Worm (Caenorhabditis elegans): ENCODE measurements around the gene ZK402.5.

DNA sequence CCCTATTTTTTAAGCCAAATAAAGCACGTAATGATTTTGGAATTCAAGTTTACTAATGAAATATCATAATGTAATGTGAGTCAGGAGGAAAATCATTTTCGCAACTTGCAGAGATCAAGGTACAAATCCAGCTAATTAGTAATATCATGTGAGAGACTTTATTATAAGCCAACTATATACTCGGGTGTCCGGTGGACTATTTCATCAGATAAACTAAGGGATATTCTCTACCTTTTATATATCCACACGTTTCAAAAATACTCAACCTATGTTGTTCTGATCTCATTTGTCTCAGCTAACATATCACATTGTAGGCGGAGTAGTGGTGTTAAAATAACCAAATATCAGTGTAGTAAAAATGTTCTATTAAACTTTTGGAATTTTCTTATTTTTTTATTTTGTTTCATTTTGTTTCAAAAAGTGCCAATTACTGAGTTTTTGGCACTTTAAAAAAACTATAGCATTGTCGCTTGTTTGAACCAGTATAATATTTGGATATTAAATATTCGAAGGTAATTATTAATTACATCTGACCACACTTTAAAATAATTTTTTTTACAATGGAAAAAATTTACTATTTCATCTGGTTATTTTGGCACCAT, 11.7 kb downstream of the ZK402.5 start:
- TF ChIP-seq ceh-32 (tag; optimal IDR thresholded peaks at IDR 0.05; ENCODE audit: poor library complexity) (peak; percentile 77), nhr-25 (tag; optimal IDR thresholded peaks at IDR 0.05; ENCODE audit: borderline replicate concordance, insufficient read depth) (peak; percentile 73), fos-1 (tag; optimal IDR thresholded peaks at IDR 0.05) (peak; percentile 66), nhr-10 (tag; optimal IDR thresholded peaks at IDR 0.05) (peak; percentile 92), lin-29 (GFP tag; IDR thresholded peaks at IDR 0.05) (peak; percentile 61; the same call in 1 of the 2 replicates), ceh-28 (tag; optimal IDR thresholded peaks at IDR 0.05) (peak; percentile 66), ama-1 (optimal IDR thresholded peaks at IDR 0.05) (no peak), saeg-2 (GFP tag; IDR thresholded peaks at IDR 0.05) (peak; percentile 81; the same call in 1 of the 2 replicates), nhr-102 (tag; optimal IDR thresholded peaks at IDR 0.05) (peak; percentile 98), nhr-11 (tag; optimal IDR thresholded peaks at IDR 0.05) (peak; percentile 94), snpc-4 (tag; optimal IDR thresholded peaks at IDR 0.05) (no peak)
